Worm (Caenorhabditis elegans) whole organism, L4 larva: Measurements from ENCODE around the gene F46B3.1.

Experiments
- D1046.2 ChIP-seq: fragments of 200-800 bp; sonication (Bioruptor generic); IDR thresholded peaks from 2 replicates; pipeline ENCODE4 v1.3.6; 2022; ENCODE audit warnings: missing genetic modification characterization, missing compliant biosample characterization
- R02D3.7 ChIP-seq: fragments of 150-350 bp; sonication (generic microtip); optimal IDR thresholded peaks from 3 replicates; lab custom pipeline; 2014; ENCODE audit warnings: missing biosample characterization, missing genetic modification characterization
- aly-2 ChIP-seq: sonication (generic microtip); optimal IDR thresholded peaks from 2 replicates; lab custom pipeline; 2018; ENCODE audit warnings: missing biosample characterization, missing genetic modification characterization
- egl-27 ChIP-seq: sonication (generic microtip); optimal IDR thresholded peaks from 3 replicates; lab custom pipeline; 2017; ENCODE audit warnings: missing biosample characterization, missing genetic modification reagents, missing genetic modification characterization
- mep-1 ChIP-seq: fragments of 150-350 bp; sonication (generic microtip); optimal IDR thresholded peaks from 3 replicates; lab custom pipeline; 2014; ENCODE audit warnings: missing biosample characterization, missing genetic modification characterization
- nhr-237 ChIP-seq: sonication (generic microtip); optimal IDR thresholded peaks from 2 replicates; lab custom pipeline; 2017; ENCODE audit warnings: missing biosample characterization, missing genetic modification characterization
- nhr-28 ChIP-seq: fragments of 150-350 bp; optimal IDR thresholded peaks from 2 replicates; lab custom pipeline; 2014; ENCODE audit warnings: missing biosample characterization, missing genetic modification characterization
- unc-62 ChIP-seq, 3 experiments: fragments of 150-350 bp in 1 of 3; sonication (generic microtip); optimal IDR thresholded peaks in 2 of 3; peaks in 1 of 3; 1 replicate in 1 of 3; 2 replicates in 2 of 3; lab custom pipeline; 2014 to 2017; ENCODE audit warnings: missing biosample characterization in 3 of 3, missing genetic modification characterization in 3 of 3, missing genetic modification reagents in 3 of 3, missing genotype in 1 of 3

- TF ChIP-seq aly-2 (no peak), egl-27 (no peak), unc-62 (GFP tag; optimal IDR thresholded peaks at IDR 0.05 in 1 of 2; lab: Kevin White, UChicago) (no peak), unc-62 (tag; optimal IDR thresholded peaks at IDR 0.05; lab: Kevin White, UChicago) (no peak), nhr-28 (tag; lab: Kevin White, UChicago) (no peak), D1046.2 (GFP tag; lab: Robert Waterston, UW) (no peak), R02D3.7 (tag; lab: Kevin White, UChicago) (no peak), nhr-237 (tag; lab: Kevin White, UChicago) (no peak), mep-1 (tag; lab: Kevin White, UChicago) (no peak)
Observed at ce11 chrV:20604606-20605155, 7.7 kb upstream of the F46B3.1 start, which contains the start of gene ttr-57.
